Fruit fly (Drosophila melanogaster) whole organism, embryonic: ENCODE measurements around the gene CG10254.
A peak's percentile ranks its signal among the peaks of the same experiment; 100 is the strongest.

Experiments
- CG10267 ChIP-seq: fragments of 200-800 bp; sonication (Bioruptor generic); optimal IDR thresholded peaks from 2 replicates; lab custom pipeline; 2018; ENCODE audit warnings: missing biosample characterization, mild to moderate bottlenecking, missing genetic modification characterization, moderate library complexity
- CG10959 ChIP-seq: fragments of 200-800 bp; sonication (Bioruptor generic); IDR thresholded peaks from 2 replicates; pipeline ENCODE4 v1.3.6; 2022; ENCODE audit warnings: missing biosample characterization, missing genetic modification characterization
- CG12391 ChIP-seq: fragments of 200-800 bp; sonication (Bioruptor generic); optimal IDR thresholded peaks from 3 replicates; lab custom pipeline; 2018; ENCODE audit warnings: missing biosample characterization, mild to moderate bottlenecking, missing genetic modification characterization, moderate library complexity
- CG12769 ChIP-seq: fragments of 200-800 bp; sonication (Bioruptor generic); optimal IDR thresholded peaks from 2 replicates; lab custom pipeline; 2019; ENCODE audit warnings: missing biosample characterization, mild to moderate bottlenecking, missing genetic modification characterization, moderate library complexity
- CG14050 ChIP-seq: fragments of 200-800 bp; sonication (Bioruptor generic); IDR thresholded peaks from 3 replicates; pipeline ENCODE4 v1.3.6; 2022; ENCODE audit warnings: missing biosample characterization, missing genetic modification characterization
- CG1603 ChIP-seq: fragments of 200-800 bp; sonication (Bioruptor generic); optimal IDR thresholded peaks from 2 replicates; lab custom pipeline; 2019; ENCODE audit warnings: missing biosample characterization, mild to moderate bottlenecking, missing genetic modification characterization, moderate library complexity
- CG16779 ChIP-seq: fragments of 200-800 bp; sonication (Bioruptor generic); IDR thresholded peaks from 2 replicates; pipeline ENCODE4 v1.3.6; 2022; ENCODE audit warnings: missing biosample characterization, missing genetic modification characterization
- CG18599 ChIP-seq: fragments of 200-800 bp; sonication (Bioruptor generic); optimal IDR thresholded peaks from 3 replicates; lab custom pipeline; 2017; ENCODE audit warnings: missing biosample characterization, missing genetic modification characterization, mild to moderate bottlenecking, moderate library complexity, missing genetic modification reagents
- CG2116 ChIP-seq: fragments of 200-800 bp; sonication (Bioruptor generic); optimal IDR thresholded peaks from 3 replicates; lab custom pipeline; 2018; ENCODE audit warnings: missing biosample characterization, mild to moderate bottlenecking, missing genetic modification characterization
- CG2120 ChIP-seq: fragments of 200-800 bp; sonication (Bioruptor generic); optimal IDR thresholded peaks from 3 replicates; lab custom pipeline; 2016; ENCODE audit warnings: missing biosample characterization, missing genetic modification characterization
- CG30431 ChIP-seq: fragments of 200-800 bp; sonication (Bioruptor generic); optimal IDR thresholded peaks from 2 replicates; lab custom pipeline; 2017; ENCODE audit warnings: missing biosample characterization, missing genetic modification characterization
- CG31224 ChIP-seq: fragments of 200-800 bp; sonication (Bioruptor generic); IDR thresholded peaks from 2 replicates; pipeline ENCODE4 v1.3.6; 2022; ENCODE audit warnings: missing biosample characterization, missing genetic modification characterization
- CG3163 ChIP-seq: fragments of 200-800 bp; sonication (Bioruptor generic); optimal IDR thresholded peaks from 3 replicates; lab custom pipeline; 2016; ENCODE audit warnings: missing biosample characterization, missing genetic modification characterization
- CG3726 ChIP-seq: fragments of 200-800 bp; sonication (Bioruptor generic); IDR thresholded peaks from 3 replicates; pipeline ENCODE4, ENCODE4 v1.3.6; 2022; ENCODE audit warnings: missing biosample characterization, missing genetic modification characterization
- CG42726 ChIP-seq: fragments of 200-800 bp; sonication (Bioruptor generic); IDR thresholded peaks from 2 replicates; pipeline ENCODE4 v1.3.6; 2022; ENCODE audit warnings: missing biosample characterization, missing genetic modification characterization; ENCODE audit not compliant: partially characterized antibody
- CG6175 ChIP-seq: fragments of 200-800 bp; sonication (Bioruptor generic); IDR thresholded peaks from 3 replicates; pipeline ENCODE4 v1.3.6; 2022; ENCODE audit warnings: missing biosample characterization, missing genetic modification characterization
- CG7745 ChIP-seq: fragments of 200-800 bp; sonication (Bioruptor generic); optimal IDR thresholded peaks from 2 replicates; lab custom pipeline; 2018; ENCODE audit warnings: missing biosample characterization, mild to moderate bottlenecking, missing genetic modification characterization, moderate library complexity
- CG7839 ChIP-seq: fragments of 200-800 bp; sonication (Bioruptor generic); optimal IDR thresholded peaks from 3 replicates; lab custom pipeline; 2018; ENCODE audit warnings: missing biosample characterization, mild to moderate bottlenecking, missing genetic modification characterization, moderate library complexity
- CG8281 ChIP-seq: fragments of 200-800 bp; sonication (Bioruptor generic); optimal IDR thresholded peaks from 2 replicates; lab custom pipeline; 2018; ENCODE audit warnings: missing biosample characterization, mild to moderate bottlenecking, missing genetic modification characterization, moderate library complexity
- CG8478 ChIP-seq: fragments of >200 bp; optimal IDR thresholded peaks from 2 replicates; lab custom pipeline; 2018
- CG9797 ChIP-seq: fragments of 200-800 bp; sonication (Bioruptor generic); optimal IDR thresholded peaks from 3 replicates; lab custom pipeline; 2018; ENCODE audit warnings: missing biosample characterization, mild to moderate bottlenecking, missing genetic modification characterization
- D19B ChIP-seq: fragments of 200-800 bp; sonication (Bioruptor generic); optimal IDR thresholded peaks from 2 replicates; lab custom pipeline; 2017; ENCODE audit warnings: missing biosample characterization, mild to moderate bottlenecking, missing genetic modification characterization
- Dad ChIP-seq: fragments of 200-800 bp; sonication (Bioruptor generic); optimal IDR thresholded peaks from 3 replicates; lab custom pipeline; 2016; ENCODE audit warnings: missing biosample characterization, missing genetic modification characterization
- Fer1 ChIP-seq: fragments of 200-800 bp; sonication (Bioruptor generic); optimal IDR thresholded peaks from 2 replicates; lab custom pipeline; 2017; ENCODE audit warnings: missing biosample characterization, mild to moderate bottlenecking, missing genetic modification characterization
- HLHmδ ChIP-seq: fragments of 200-800 bp; sonication (Bioruptor generic); optimal IDR thresholded peaks from 2 replicates; lab custom pipeline; 2018; ENCODE audit warnings: missing biosample characterization, mild to moderate bottlenecking, missing genetic modification characterization, moderate library complexity
- HmgZ ChIP-seq: fragments of 200-800 bp; sonication (Bioruptor generic); optimal IDR thresholded peaks from 2 replicates; lab custom pipeline; 2018; ENCODE audit warnings: missing biosample characterization, mild to moderate bottlenecking, missing genetic modification characterization
- Hsf ChIP-seq: fragments of 200-800 bp; sonication (Bioruptor generic); optimal IDR thresholded peaks from 3 replicates; lab custom pipeline; 2016; ENCODE audit warnings: missing biosample characterization, missing genetic modification characterization
- Nf-YB ChIP-seq: fragments of 200-800 bp; sonication (Bioruptor generic); optimal IDR thresholded peaks from 3 replicates; lab custom pipeline; 2019; ENCODE audit warnings: missing biosample characterization, mild to moderate bottlenecking, missing genetic modification characterization, moderate library complexity
- Optix ChIP-seq: fragments of 200-800 bp; sonication (Bioruptor generic); IDR thresholded peaks from 3 replicates; pipeline ENCODE4 v1.3.6; 2022; ENCODE audit warnings: missing biosample characterization, missing genetic modification characterization
- Ravus ChIP-seq: fragments of 200-800 bp; sonication (Bioruptor generic); IDR thresholded peaks from 2 replicates; pipeline ENCODE4 v1.3.6; 2022; ENCODE audit warnings: missing biosample characterization, missing genetic modification characterization
- Scr ChIP-seq: fragments of 200-800 bp; sonication (Bioruptor generic); IDR thresholded peaks from 2 replicates; pipeline ENCODE4 v1.3.6; 2022; ENCODE audit warnings: missing biosample characterization, missing genetic modification characterization; ENCODE audit not compliant: partially characterized antibody
- Sin3A ChIP-seq: fragments of >200 bp; optimal IDR thresholded peaks from 2 replicates; lab custom pipeline; 2018
- Trl ChIP-seq, 3 experiments: fragments of >200 bp in 2 of 3; fragments of 200-800 bp in 1 of 3; sonication (Bioruptor generic) in 1 of 3; optimal IDR thresholded peaks; 2 replicates in 1 of 3; 3 replicates in 2 of 3; lab custom pipeline; 2016 to 2017; ENCODE audit warnings: missing biosample characterization in 1 of 3, missing genetic modification characterization in 1 of 3
- ab ChIP-seq: fragments of 200-800 bp; sonication (Bioruptor generic); optimal IDR thresholded peaks from 2 replicates; lab custom pipeline; 2016; ENCODE audit warnings: missing biosample characterization, missing genetic modification characterization
- croc ChIP-seq: fragments of 200-800 bp; sonication (Bioruptor generic); conservative IDR thresholded peaks from 3 replicates; pipeline ENCODE4 v1.3.6; 2022; ENCODE audit warnings: missing biosample characterization, missing genetic modification characterization
- eve ChIP-seq, 2 experiments: fragments of >200 bp; optimal IDR thresholded peaks; 2 replicates each; lab custom pipeline; 2017; ENCODE audit warnings: missing biosample characterization in 2 of 2, missing genetic modification characterization in 2 of 2
- inv ChIP-seq: fragments of 200-800 bp; sonication (Bioruptor generic); IDR thresholded peaks from 2 replicates; pipeline ENCODE4 v1.3.6; 2022; ENCODE audit warnings: missing biosample characterization, missing genetic modification characterization; ENCODE audit not compliant: partially characterized antibody
- klu ChIP-seq: fragments of 200-800 bp; sonication (Bioruptor generic); IDR thresholded peaks from 2 replicates; pipeline ENCODE4 v1.3.6; 2022; ENCODE audit warnings: missing biosample characterization, missing genetic modification characterization
- lab ChIP-seq: fragments of 200-800 bp; sonication (Bioruptor generic); optimal IDR thresholded peaks from 3 replicates; lab custom pipeline; 2017; ENCODE audit warnings: missing biosample characterization, missing genetic modification characterization, mild to moderate bottlenecking, moderate library complexity, missing genetic modification reagents
- maf-S ChIP-seq: fragments of 200-800 bp; sonication (Bioruptor generic); optimal IDR thresholded peaks from 2 replicates; lab custom pipeline; 2016; ENCODE audit warnings: missing biosample characterization, missing genetic modification characterization
- nerfin-1 ChIP-seq: fragments of 200-800 bp; sonication (Bioruptor generic); optimal IDR thresholded peaks from 3 replicates; lab custom pipeline; 2019; ENCODE audit warnings: missing biosample characterization, mild to moderate bottlenecking, missing genetic modification characterization, moderate library complexity
- oc ChIP-seq: fragments of 200-800 bp; sonication (Bioruptor generic); optimal IDR thresholded peaks from 2 replicates; lab custom pipeline; 2018; ENCODE audit warnings: missing biosample characterization, mild to moderate bottlenecking, missing genetic modification characterization, moderate library complexity
- pb ChIP-seq: fragments of 200-800 bp; sonication (Bioruptor generic); optimal IDR thresholded peaks from 3 replicates; lab custom pipeline; 2016; ENCODE audit warnings: missing biosample characterization, missing genetic modification characterization
- pita ChIP-seq: fragments of 200-800 bp; sonication (Bioruptor generic); optimal IDR thresholded peaks from 2 replicates; lab custom pipeline; 2017; ENCODE audit warnings: missing biosample characterization, mild to moderate bottlenecking, missing genetic modification characterization
- stc ChIP-seq: fragments of 200-800 bp; sonication (Bioruptor generic); IDR thresholded peaks from 2 replicates; pipeline ENCODE4 v1.3.6; 2022; ENCODE audit warnings: missing biosample characterization, missing genetic modification characterization
- tgo ChIP-seq: fragments of 200-800 bp; sonication (Bioruptor generic); IDR thresholded peaks from 3 replicates; pipeline ENCODE4 v1.3.6; 2022; ENCODE audit warnings: missing biosample characterization, missing genetic modification characterization
- tup ChIP-seq: fragments of 200-800 bp; sonication (Bioruptor generic); optimal IDR thresholded peaks from 2 replicates; lab custom pipeline; 2016; ENCODE audit warnings: missing biosample characterization, mild to moderate bottlenecking, missing genetic modification characterization, moderate library complexity
- twi ChIP-seq: fragments of 200-800 bp; optimal IDR thresholded peaks from 2 replicates; lab custom pipeline; 2019; ENCODE audit warnings: missing biosample characterization, mild to moderate bottlenecking, missing genetic modification characterization, moderate library complexity
- wor ChIP-seq: fragments of 200-800 bp; sonication (Bioruptor generic); IDR thresholded peaks from 2 replicates; pipeline ENCODE4 v1.3.6; 2022; ENCODE audit warnings: missing biosample characterization, missing genetic modification characterization
- zen ChIP-seq: fragments of 200-800 bp; sonication (Bioruptor generic); optimal IDR thresholded peaks from 3 replicates; lab custom pipeline; 2018; ENCODE audit warnings: missing biosample characterization, mild to moderate bottlenecking, missing genetic modification characterization, moderate library complexity

Gene CG10254

dm6 chr3R:23652525-23653108 is 42.2 kb downstream of the CG10254 start (continued):
- TF ChIP-seq maf-S (GFP tag; lab: Kevin White, UChicago) = peak; percentile 63
- TF ChIP-seq CG7745 (tag; lab: Kevin White, UChicago) = no peak
- no peak for TF ChIP-seq CG9797 (GFP tag; lab: Kevin White, UChicago)
- TF ChIP-seq nerfin-1 (tag; lab: Kevin White, UChicago) = no peak
- no peak for TF ChIP-seq CG16779 (GFP tag; lab: Robert Waterston, UW)
- no peak for TF ChIP-seq ab (GFP tag; lab: Kevin White, UChicago)
- TF ChIP-seq Ravus (GFP tag; lab: Robert Waterston, UW) = no peak; the same call in 1 of the 2 replicates
- no peak for TF ChIP-seq inv (GFP tag; lab: Robert Waterston, UW)
- no peak for TF ChIP-seq CG10959 (GFP tag; lab: Robert Waterston, UW)
- TF ChIP-seq CG7839 (tag; lab: Kevin White, UChicago) = peak; percentile 60
- TF ChIP-seq tgo (GFP tag; lab: Robert Waterston, UW) = no peak
- TF ChIP-seq CG2116 (GFP tag; lab: Kevin White, UChicago) = peak; percentile 24
- peak; percentile 50; the same call in 1 of the 2 replicates for TF ChIP-seq stc (GFP tag; lab: Robert Waterston, UW)
- TF ChIP-seq tup = peak; percentile 43
- TF ChIP-seq pb = no peak
- no peak for TF ChIP-seq wor (GFP tag; lab: Robert Waterston, UW)
- no peak for TF ChIP-seq CG42726 (GFP tag; lab: Robert Waterston, UW)
- TF ChIP-seq twi (tag; lab: Kevin White, UChicago) = no peak
- TF ChIP-seq CG10267 (tag; lab: Kevin White, UChicago) = no peak
- TF ChIP-seq Optix (GFP tag; lab: Robert Waterston, UW) = no peak
- no peak for TF ChIP-seq oc (tag; lab: Kevin White, UChicago)
- no peak for TF ChIP-seq Sin3A (lab: Kevin White, UChicago)
- TF ChIP-seq CG8281 = peak; percentile 54
- no peak for TF ChIP-seq Scr (GFP tag; lab: Robert Waterston, UW)
- peak; percentile 84 for TF ChIP-seq Fer1 (GFP tag; lab: Kevin White, UChicago)
- TF ChIP-seq CG1603 = peak; percentile 38
- TF ChIP-seq Dad (GFP tag; lab: Kevin White, UChicago) = peak; percentile 54
- TF ChIP-seq CG31224 (GFP tag; lab: Robert Waterston, UW) = peak; percentile 41; the same call in 1 of the 2 replicates
- TF ChIP-seq Nf-YB (GFP tag; lab: Kevin White, UChicago) = peak; percentile 27
- TF ChIP-seq CG8478 (lab: Kevin White, UChicago) = no peak
- TF ChIP-seq pita (GFP tag; lab: Kevin White, UChicago) = no peak
- peak; percentile 67; the same call in 2 of the 3 replicates for TF ChIP-seq CG6175 (GFP tag; lab: Robert Waterston, UW)
- TF ChIP-seq lab = peak; percentile 92
- TF ChIP-seq CG3726 = peak; percentile 52; the same call in 1 of the 3 replicates
- no peak for TF ChIP-seq zen (tag; lab: Kevin White, UChicago)
- no peak for TF ChIP-seq Trl (optimal IDR thresholded peaks at IDR 0.05; lab: Kevin White, UChicago)
- peak; percentile 55 for TF ChIP-seq Trl (GFP tag; optimal IDR thresholded peaks at IDR 0.05; lab: Kevin White, UChicago)
- TF ChIP-seq eve (GFP tag; optimal IDR thresholded peaks at IDR 0.05; lab: Kevin White, UChicago) = no peak
- TF ChIP-seq Hsf (GFP tag; lab: Kevin White, UChicago) = peak; percentile 27
- peak; percentile 33; the same call in 2 of the 3 replicates for TF ChIP-seq CG14050 (GFP tag; lab: Robert Waterston, UW)
- peak; percentile 73 for TF ChIP-seq HmgZ
- TF ChIP-seq CG2120 (GFP tag; lab: Kevin White, UChicago) = peak; percentile 81
- peak; percentile 6 for TF ChIP-seq CG30431
- no peak for TF ChIP-seq klu (GFP tag; lab: Robert Waterston, UW)
- peak; percentile 90 for TF ChIP-seq CG12769 (tag; lab: Kevin White, UChicago)
- TF ChIP-seq CG3163 (GFP tag; lab: Kevin White, UChicago) = peak; percentile 50
- TF ChIP-seq croc (GFP tag; lab: Robert Waterston, UW) = no peak
- no peak for TF ChIP-seq CG12391 (tag; lab: Kevin White, UChicago)
- TF ChIP-seq CG18599 (GFP tag; lab: Kevin White, UChicago) = peak; percentile 87
- no peak for TF ChIP-seq HLHmδ (GFP tag; lab: Kevin White, UChicago)
- TF ChIP-seq D19B (GFP tag; lab: Kevin White, UChicago) = peak; percentile 51
